Fruit fly (Drosophila melanogaster) whole organism, embryonic: ENCODE measurements around the gene CG18281.
A peak's percentile ranks its signal among the peaks of the same experiment; 100 is the strongest.

ENCODE experiments used
- Atf3 ChIP-seq: fragments of 200-800 bp; sonication (Bioruptor generic); optimal IDR thresholded peaks from 3 replicates; lab custom pipeline; 2016; ENCODE audit warnings: missing biosample characterization, missing genetic modification characterization
- CG10959 ChIP-seq: fragments of 200-800 bp; sonication (Bioruptor generic); IDR thresholded peaks from 2 replicates; pipeline ENCODE4 v1.3.6; 2022; ENCODE audit warnings: missing biosample characterization, missing genetic modification characterization
- CG11093 ChIP-seq: fragments of 200-800 bp; sonication (Bioruptor generic); IDR thresholded peaks from 3 replicates; pipeline ENCODE4 v1.3.6; 2022; ENCODE audit warnings: missing biosample characterization, missing genetic modification characterization
- CG13424 ChIP-seq: fragments of 200-800 bp; sonication (Bioruptor generic); optimal IDR thresholded peaks from 2 replicates; lab custom pipeline; 2019; ENCODE audit warnings: missing biosample characterization, mild to moderate bottlenecking, missing genetic modification characterization, moderate library complexity
- CG17186 ChIP-seq: fragments of 200-800 bp; sonication (Bioruptor generic); optimal IDR thresholded peaks from 3 replicates; lab custom pipeline; 2017; ENCODE audit warnings: missing biosample characterization, missing genetic modification reagents, missing genetic modification characterization
- CG17359 ChIP-seq: fragments of 200-800 bp; sonication (Bioruptor generic); optimal IDR thresholded peaks from 3 replicates; lab custom pipeline; 2018; ENCODE audit warnings: missing biosample characterization, mild to moderate bottlenecking, missing genetic modification characterization, moderate library complexity
- CG17361 ChIP-seq: fragments of 200-800 bp; sonication (Bioruptor generic); IDR thresholded peaks from 3 replicates; pipeline ENCODE4 v1.3.6; 2022; ENCODE audit warnings: missing biosample characterization, missing genetic modification characterization
- CG17912 ChIP-seq: fragments of 200-800 bp; sonication (Bioruptor generic); optimal IDR thresholded peaks from 2 replicates; lab custom pipeline; 2018; ENCODE audit warnings: missing biosample characterization, mild to moderate bottlenecking, missing genetic modification characterization
- CG1792 ChIP-seq: fragments of 200-800 bp; sonication (Bioruptor generic); optimal IDR thresholded peaks from 2 replicates; lab custom pipeline; 2016; ENCODE audit warnings: missing biosample characterization, missing genetic modification characterization
- CG2199 ChIP-seq: fragments of 200-800 bp; sonication (Bioruptor generic); IDR thresholded peaks from 3 replicates; pipeline ENCODE4 v1.3.6; 2022; ENCODE audit warnings: missing biosample characterization, missing genetic modification characterization
- CG30431 ChIP-seq: fragments of 200-800 bp; sonication (Bioruptor generic); optimal IDR thresholded peaks from 2 replicates; lab custom pipeline; 2017; ENCODE audit warnings: missing biosample characterization, missing genetic modification characterization
- CG42726 ChIP-seq: fragments of 200-800 bp; sonication (Bioruptor generic); IDR thresholded peaks from 2 replicates; pipeline ENCODE4 v1.3.6; 2022; ENCODE audit warnings: missing biosample characterization, missing genetic modification characterization; ENCODE audit not compliant: partially characterized antibody
- CG4328 ChIP-seq: fragments of 200-800 bp; sonication (Bioruptor generic); optimal IDR thresholded peaks from 3 replicates; lab custom pipeline; 2017; ENCODE audit warnings: missing biosample characterization, missing genetic modification reagents, missing genetic modification characterization
- CG4617 ChIP-seq: fragments of 200-800 bp; sonication (Bioruptor generic); optimal IDR thresholded peaks from 3 replicates; lab custom pipeline; 2016; ENCODE audit warnings: missing biosample characterization, missing genetic modification characterization, borderline replicate concordance
- CG6765 ChIP-seq: fragments of 200-800 bp; sonication (Bioruptor generic); optimal IDR thresholded peaks from 3 replicates; lab custom pipeline; 2017; ENCODE audit warnings: missing biosample characterization, mild to moderate bottlenecking, missing genetic modification characterization
- CG8944 ChIP-seq: fragments of 200-800 bp; sonication (Bioruptor generic); optimal IDR thresholded peaks from 3 replicates; lab custom pipeline; 2016; ENCODE audit warnings: missing biosample characterization, missing genetic modification characterization
- CG9215 ChIP-seq: fragments of 200-800 bp; sonication (Bioruptor generic); IDR thresholded peaks from 2 replicates; pipeline ENCODE4 v1.3.6; 2022; ENCODE audit warnings: missing biosample characterization, missing genetic modification characterization
- Dad ChIP-seq: fragments of 200-800 bp; sonication (Bioruptor generic); optimal IDR thresholded peaks from 3 replicates; lab custom pipeline; 2016; ENCODE audit warnings: missing biosample characterization, missing genetic modification characterization
- Fer1 ChIP-seq: fragments of 200-800 bp; sonication (Bioruptor generic); optimal IDR thresholded peaks from 2 replicates; lab custom pipeline; 2017; ENCODE audit warnings: missing biosample characterization, mild to moderate bottlenecking, missing genetic modification characterization
- HLHmδ ChIP-seq: fragments of 200-800 bp; sonication (Bioruptor generic); optimal IDR thresholded peaks from 2 replicates; lab custom pipeline; 2018; ENCODE audit warnings: missing biosample characterization, mild to moderate bottlenecking, missing genetic modification characterization, moderate library complexity
- Hey ChIP-seq: fragments of 200-800 bp; sonication (Bioruptor generic); optimal IDR thresholded peaks from 3 replicates; lab custom pipeline; 2018; ENCODE audit warnings: missing biosample characterization, mild to moderate bottlenecking, missing genetic modification characterization
- Hr78 ChIP-seq, 2 experiments: fragments of 200-800 bp in 1 of 2; fragments of >200 bp in 1 of 2; sonication (Bioruptor generic) in 1 of 2; optimal IDR thresholded peaks; 2 replicates each; lab custom pipeline; 2017 to 2019; ENCODE audit warnings: missing biosample characterization in 2 of 2, missing genetic modification characterization in 2 of 2, mild to moderate bottlenecking in 1 of 2, moderate library complexity in 1 of 2
- Hsf ChIP-seq: fragments of 200-800 bp; sonication (Bioruptor generic); optimal IDR thresholded peaks from 3 replicates; lab custom pipeline; 2016; ENCODE audit warnings: missing biosample characterization, missing genetic modification characterization
- Jarid2 ChIP-seq: fragments of 200-800 bp; sonication (Bioruptor generic); optimal IDR thresholded peaks from 3 replicates; lab custom pipeline; 2017; ENCODE audit warnings: mild to moderate bottlenecking, missing biosample characterization, missing genetic modification reagents, missing genetic modification characterization
- Mad ChIP-seq: fragments of 200-800 bp; sonication (Bioruptor generic); optimal IDR thresholded peaks from 2 replicates; lab custom pipeline; 2016; ENCODE audit warnings: missing biosample characterization, missing genetic modification characterization
- Myb ChIP-seq: fragments of 200-800 bp; sonication (Bioruptor generic); optimal IDR thresholded peaks from 2 replicates; lab custom pipeline; 2016; ENCODE audit warnings: missing biosample characterization, missing genetic modification characterization
- Trl ChIP-seq, 3 experiments: fragments of >200 bp in 2 of 3; fragments of 200-800 bp in 1 of 3; sonication (Bioruptor generic) in 1 of 3; optimal IDR thresholded peaks; 2 replicates in 1 of 3; 3 replicates in 2 of 3; lab custom pipeline; 2016 to 2017; ENCODE audit warnings: missing biosample characterization in 1 of 3, missing genetic modification characterization in 1 of 3
- Xrp1 ChIP-seq: fragments of 200-800 bp; sonication (Bioruptor generic); IDR thresholded peaks from 2 replicates; pipeline ENCODE4 v1.3.6; 2022; ENCODE audit warnings: missing biosample characterization, missing genetic modification characterization
- ap ChIP-seq: fragments of 200-800 bp; sonication (Bioruptor generic); IDR thresholded peaks from 2 replicates; pipeline ENCODE4 v1.3.6; 2022; ENCODE audit warnings: missing biosample characterization, missing genetic modification characterization
- ase ChIP-seq: fragments of 200-800 bp; sonication (Bioruptor generic); IDR thresholded peaks from 3 replicates; pipeline ENCODE4 v1.3.6; 2022; ENCODE audit warnings: missing biosample characterization, missing genetic modification characterization
- cad ChIP-seq: fragments of >200 bp; optimal IDR thresholded peaks from 2 replicates; lab custom pipeline; 2017; ENCODE audit warnings: missing biosample characterization, missing genetic modification characterization
- caup ChIP-seq: fragments of 200-800 bp; sonication (Bioruptor generic); optimal IDR thresholded peaks from 3 replicates; lab custom pipeline; 2017; ENCODE audit warnings: missing biosample characterization, mild to moderate bottlenecking, missing genetic modification characterization, moderate library complexity; ENCODE audit not compliant: severe bottlenecking
- crc ChIP-seq: fragments of 200-800 bp; sonication (Bioruptor generic); optimal IDR thresholded peaks from 2 replicates; lab custom pipeline; 2016; ENCODE audit warnings: missing biosample characterization, missing genetic modification characterization
- dan ChIP-seq: fragments of 200-800 bp; sonication (Bioruptor generic); IDR thresholded peaks from 2 replicates; pipeline ENCODE4 v1.3.6; 2022; ENCODE audit warnings: missing biosample characterization, missing genetic modification characterization
- emc ChIP-seq: fragments of 200-800 bp; sonication (Bioruptor generic); optimal IDR thresholded peaks from 2 replicates; lab custom pipeline; 2016; ENCODE audit warnings: missing biosample characterization, missing genetic modification characterization
- hkb ChIP-seq, 2 experiments: fragments of 200-800 bp in 1 of 2; fragments of >200 bp in 1 of 2; sonication (Bioruptor generic) in 1 of 2; IDR thresholded peaks in 1 of 2; optimal IDR thresholded peaks in 1 of 2; 2 replicates each; pipeline versions ENCODE4 v1.3.6 to Lab custom; 2017 to 2022; ENCODE audit warnings: missing biosample characterization in 1 of 2, missing genetic modification characterization in 1 of 2
- kah ChIP-seq: fragments of 200-800 bp; sonication (Bioruptor generic); optimal IDR thresholded peaks from 2 replicates; lab custom pipeline; 2018; ENCODE audit warnings: missing biosample characterization, mild to moderate bottlenecking, missing genetic modification characterization
- kay ChIP-seq: fragments of 200-800 bp; sonication (Bioruptor generic); optimal IDR thresholded peaks from 2 replicates; lab custom pipeline; 2016; ENCODE audit warnings: missing biosample characterization, missing genetic modification characterization
- maf-S ChIP-seq: fragments of 200-800 bp; sonication (Bioruptor generic); optimal IDR thresholded peaks from 2 replicates; lab custom pipeline; 2016; ENCODE audit warnings: missing biosample characterization, missing genetic modification characterization
- nom ChIP-seq: fragments of 200-800 bp; sonication (Bioruptor generic); optimal IDR thresholded peaks from 2 replicates; lab custom pipeline; 2017; ENCODE audit warnings: missing biosample characterization, missing genetic modification characterization, mild to moderate bottlenecking, moderate library complexity, missing genetic modification reagents
- org-1 ChIP-seq: fragments of 200-800 bp; sonication (Bioruptor generic); optimal IDR thresholded peaks from 2 replicates; lab custom pipeline; 2017; ENCODE audit warnings: missing biosample characterization, missing genetic modification characterization
- otp ChIP-seq: fragments of 200-800 bp; sonication (Bioruptor generic); IDR thresholded peaks from 3 replicates; pipeline ENCODE4, ENCODE4 v1.3.6; 2022; ENCODE audit warnings: missing biosample characterization, missing genetic modification characterization
- p53 ChIP-seq: fragments of 200-800 bp; sonication (Bioruptor generic); optimal IDR thresholded peaks from 2 replicates; lab custom pipeline; 2016; ENCODE audit warnings: missing biosample characterization, missing genetic modification characterization
- pan ChIP-seq, 4 experiments: fragments of >200 bp in 3 of 4; fragments of 200-800 bp in 1 of 4; sonication (Bioruptor generic) in 1 of 4; optimal IDR thresholded peaks in 3 of 4; IDR thresholded peaks in 1 of 4; 2 replicates each; pipeline versions ENCODE4 v1.3.6 to Lab custom; 2017 to 2022; ENCODE audit warnings: missing biosample characterization in 2 of 4, missing genetic modification characterization in 2 of 4, mixed read lengths in 1 of 4
- psq ChIP-seq: fragments of 200-800 bp; sonication (Bioruptor generic); optimal IDR thresholded peaks from 2 replicates; lab custom pipeline; 2017; ENCODE audit warnings: missing biosample characterization, missing genetic modification characterization
- row ChIP-seq: fragments of 200-800 bp; sonication (Bioruptor generic); IDR thresholded peaks from 3 replicates; pipeline ENCODE4 v1.3.6; 2022; ENCODE audit warnings: missing biosample characterization, missing genetic modification characterization
- shn ChIP-seq: fragments of 200-800 bp; sonication (Bioruptor generic); optimal IDR thresholded peaks from 3 replicates; lab custom pipeline; 2016; ENCODE audit warnings: missing biosample characterization, missing genetic modification characterization
- sim ChIP-seq: fragments of 200-800 bp; sonication (Bioruptor generic); IDR thresholded peaks from 2 replicates; pipeline ENCODE4 v1.3.6; 2022; ENCODE audit warnings: missing biosample characterization, missing genetic modification characterization
- slp2 ChIP-seq: fragments of 200-800 bp; sonication (Bioruptor generic); optimal IDR thresholded peaks from 2 replicates; lab custom pipeline; 2016; ENCODE audit warnings: missing biosample characterization, missing genetic modification characterization

The CG18281 gene

dm6 chr3L:20508136-20508635 lies 8.6 kb downstream of the CG18281 start (continued):
- peak; percentile 65 to 88 for TF ChIP-seq Trl (optimal IDR thresholded peaks at IDR 0.05; lab: Kevin White, UChicago)
- peak; percentile 85 for TF ChIP-seq Trl (GFP tag; optimal IDR thresholded peaks at IDR 0.05; lab: Kevin White, UChicago)
- peak; percentile 88 for TF ChIP-seq slp2 (GFP tag; lab: Kevin White, UChicago)
- TF ChIP-seq Myb (GFP tag; lab: Kevin White, UChicago): peak; percentile 79
- peak; percentile 74 for TF ChIP-seq Jarid2 (GFP tag; lab: Kevin White, UChicago)
- peak; percentile 85; the same call in 2 of the 3 replicates for TF ChIP-seq otp (GFP tag; lab: Robert Waterston, UW)
- peak; percentile 95 for TF ChIP-seq Fer1 (GFP tag; lab: Kevin White, UChicago)
- peak; percentile 89 for TF ChIP-seq CG17359
- TF ChIP-seq CG4328: peak; percentile 89
- no peak for TF ChIP-seq cad (GFP tag; lab: Kevin White, UChicago)
- TF ChIP-seq row: peak; percentile 97
- peak; percentile 68 for TF ChIP-seq ap (GFP tag; lab: Robert Waterston, UW)
- peak; percentile 78 for TF ChIP-seq Hey
- peak; percentile 84; the same call in 2 of the 3 replicates for TF ChIP-seq CG2199 (GFP tag; lab: Robert Waterston, UW)
- peak; percentile 81 for TF ChIP-seq Atf3 (GFP tag; lab: Kevin White, UChicago)
- peak; percentile 97 for TF ChIP-seq CG9215 (GFP tag; lab: Robert Waterston, UW)
- TF ChIP-seq kah: peak; percentile 63
- no peak; the same call in 1 of the 2 replicates for TF ChIP-seq CG42726 (GFP tag; lab: Robert Waterston, UW)
- peak; percentile 64; the same call in 1 of the 2 replicates for TF ChIP-seq sim (GFP tag; lab: Robert Waterston, UW)
- peak; percentile 20 for TF ChIP-seq CG17912 (GFP tag; lab: Kevin White, UChicago)
- no peak for TF ChIP-seq hkb (optimal IDR thresholded peaks at IDR 0.05; lab: Kevin White, UChicago)
- peak; percentile 88 for TF ChIP-seq hkb (GFP tag; IDR thresholded peaks at IDR 0.05; lab: Robert Waterston, UW)
- TF ChIP-seq CG30431 (GFP tag; lab: Kevin White, UChicago): peak; percentile 75
- peak; percentile 94 for TF ChIP-seq Hsf (GFP tag; lab: Kevin White, UChicago)
- peak; percentile 91 for TF ChIP-seq emc (GFP tag; lab: Kevin White, UChicago)
- peak; percentile 88 for TF ChIP-seq maf-S (GFP tag; lab: Kevin White, UChicago)
- TF ChIP-seq HLHmδ (GFP tag; lab: Kevin White, UChicago): peak; percentile 37
- peak; percentile 94 for TF ChIP-seq Xrp1 (GFP tag; lab: Robert Waterston, UW)
- peak; percentile 92 for TF ChIP-seq crc
- peak; percentile 93 for TF ChIP-seq CG17361 (GFP tag; lab: Robert Waterston, UW)
- TF ChIP-seq CG8944: peak; percentile 88
- peak; percentile 95 for TF ChIP-seq kay (GFP tag; lab: Kevin White, UChicago)
- TF ChIP-seq shn (GFP tag; lab: Kevin White, UChicago): peak; percentile 86
- peak; percentile 84; the same call in 2 of the 3 replicates for TF ChIP-seq ase (GFP tag; lab: Robert Waterston, UW)
- TF ChIP-seq Mad (GFP tag; lab: Kevin White, UChicago): peak; percentile 90
- peak; percentile 85 for TF ChIP-seq Dad (GFP tag; lab: Kevin White, UChicago)
- peak; percentile 78 for TF ChIP-seq dan (GFP tag; lab: Robert Waterston, UW)
- peak; percentile 57 for TF ChIP-seq psq (GFP tag; lab: Kevin White, UChicago)
- peak; percentile 96 for TF ChIP-seq caup (GFP tag; lab: Kevin White, UChicago)
- peak in 1 of 2 experiments; percentile 58 for TF ChIP-seq Hr78 (GFP tag; optimal IDR thresholded peaks at IDR 0.05; lab: Kevin White, UChicago)
- peak; percentile 59 for TF ChIP-seq CG4617 (GFP tag; lab: Kevin White, UChicago)
- TF ChIP-seq CG6765: peak; percentile 92
- TF ChIP-seq CG11093 (GFP tag; lab: Robert Waterston, UW): peak; percentile 91
- peak; percentile 89 for TF ChIP-seq org-1
- peak; percentile 85 for TF ChIP-seq nom (GFP tag; lab: Kevin White, UChicago)
- TF ChIP-seq CG13424 (tag; lab: Kevin White, UChicago): peak; percentile 90
- peak; percentile 80 for TF ChIP-seq p53 (GFP tag; lab: Kevin White, UChicago)
- peak; percentile 83 for TF ChIP-seq CG10959 (GFP tag; lab: Robert Waterston, UW)
- peak; percentile 89 for TF ChIP-seq CG1792 (GFP tag; lab: Kevin White, UChicago)
- peak; percentile 38 for TF ChIP-seq CG17186 (GFP tag; lab: Kevin White, UChicago)
- TF ChIP-seq pan (optimal IDR thresholded peaks at IDR 0.05; lab: Kevin White, UChicago): no peak
- TF ChIP-seq pan (GFP tag; optimal IDR thresholded peaks at IDR 0.05 in 1 of 2, IDR thresholded peaks at IDR 0.05 in 1 of 2): peak in 1 of 2 experiments; percentile 89
